Worm (Caenorhabditis elegans): ENCODE data around the gene C16D9.8.

- TF ChIP-seq T22C8.4 (GFP tag; IDR thresholded peaks at IDR 0.05) (no peak), ztf-23 (GFP tag; IDR thresholded peaks at IDR 0.05) (no peak), ref-1 (GFP tag; conservative IDR thresholded peaks at IDR 0.05) (no peak), cog-1 (tag; optimal IDR thresholded peaks at IDR 0.05) (no peak), ztf-29 (GFP tag; IDR thresholded peaks at IDR 0.05) (no peak)
Observed at ce11 chrV:8247311-8248105, 15.9 kb downstream of the C16D9.8 start.
